Worm (Caenorhabditis elegans) whole organism, L2 larva: Measurements from ENCODE around the gene T07D3.4.

Experiments used
- C34F6.9 ChIP-seq: fragments of 150-350 bp; optimal IDR thresholded peaks from 2 replicates; lab custom pipeline; 2014; ENCODE audit warnings: missing biosample characterization, missing genetic modification characterization
- F13H6.1 ChIP-seq: sonication (generic microtip); optimal IDR thresholded peaks from 2 replicates; lab custom pipeline; 2016; ENCODE audit warnings: missing genetic modification characterization, missing compliant biosample characterization
- R02D3.7 ChIP-seq: fragments of 150-350 bp; optimal IDR thresholded peaks from 2 replicates; lab custom pipeline; 2014; ENCODE audit warnings: missing biosample characterization, missing genetic modification characterization
- Y55F3AM.14 ChIP-seq: fragments of 200-800 bp; sonication (Bioruptor generic); optimal IDR thresholded peaks from 2 replicates; lab custom pipeline; 2018; ENCODE audit warnings: mild to moderate bottlenecking, missing genetic modification characterization, missing compliant biosample characterization
- ZK546.5 ChIP-seq: sonication (generic microtip); optimal IDR thresholded peaks from 2 replicates; lab custom pipeline; 2017; ENCODE audit warnings: missing biosample characterization, missing genetic modification characterization
- aly-2 ChIP-seq: fragments of 150-350 bp; optimal IDR thresholded peaks from 2 replicates; lab custom pipeline; 2014; ENCODE audit warnings: missing biosample characterization, missing genetic modification characterization
- blmp-1 ChIP-seq: sonication (generic microtip); optimal IDR thresholded peaks from 2 replicates; lab custom pipeline; 2017; ENCODE audit warnings: missing genetic modification characterization, mild to moderate bottlenecking, missing compliant biosample characterization, antibody characterized with exemption, moderate library complexity; ENCODE audit not compliant: insufficient read depth
- crh-2 ChIP-seq: sonication (generic microtip); optimal IDR thresholded peaks from 2 replicates; lab custom pipeline; 2017; ENCODE audit warnings: missing biosample characterization, missing genetic modification characterization
- dmd-4 ChIP-seq: sonication (generic microtip); optimal IDR thresholded peaks from 2 replicates; lab custom pipeline; 2017; ENCODE audit warnings: missing biosample characterization, missing genetic modification characterization
- egl-27 ChIP-seq: sonication (generic microtip); optimal IDR thresholded peaks from 3 replicates; lab custom pipeline; 2017; ENCODE audit warnings: missing biosample characterization, missing genetic modification reagents, missing genetic modification characterization
- elt-1 ChIP-seq: fragments of 150-350 bp; optimal IDR thresholded peaks from 2 replicates; lab custom pipeline; 2014; ENCODE audit warnings: missing biosample characterization, missing genetic modification characterization
- elt-3 ChIP-seq: sonication (generic microtip); optimal IDR thresholded peaks from 2 replicates; lab custom pipeline; 2017; ENCODE audit warnings: missing biosample characterization, missing genetic modification characterization
- fos-1 ChIP-seq: fragments of 150-350 bp; optimal IDR thresholded peaks from 2 replicates; lab custom pipeline; 2014; ENCODE audit warnings: missing biosample characterization, missing genetic modification characterization
- gmeb-1 ChIP-seq: fragments of 150-350 bp; optimal IDR thresholded peaks from 2 replicates; lab custom pipeline; 2014; ENCODE audit warnings: missing biosample characterization, missing genetic modification characterization
- lin-11 ChIP-seq: fragments of 150-350 bp; sonication (generic microtip); optimal IDR thresholded peaks from 2 replicates; lab custom pipeline; 2014; ENCODE audit warnings: missing biosample characterization, missing genetic modification characterization, inconsistent platforms, mixed read lengths
- lin-13 ChIP-seq: fragments of 150-350 bp; optimal IDR thresholded peaks from 2 replicates; lab custom pipeline; 2014; ENCODE audit warnings: missing biosample characterization, missing genetic modification reagents, missing genetic modification characterization
- lin-39 ChIP-seq: fragments of 150-350 bp; optimal IDR thresholded peaks from 2 replicates; lab custom pipeline; 2014; ENCODE audit warnings: missing biosample characterization, missing genetic modification reagents, missing genetic modification characterization
- mab-5 ChIP-seq: fragments of 150-350 bp; optimal IDR thresholded peaks from 2 replicates; lab custom pipeline; 2014; ENCODE audit warnings: missing biosample characterization, missing genetic modification characterization
- mdl-1 ChIP-seq, 2 experiments: fragments of 150-350 bp in 1 of 2; sonication (generic microtip) in 1 of 2; optimal IDR thresholded peaks; 2 replicates each; lab custom pipeline; 2017; ENCODE audit warnings: missing biosample characterization in 2 of 2, missing genetic modification characterization in 2 of 2
- nhr-11 ChIP-seq: fragments of 150-350 bp; optimal IDR thresholded peaks from 2 replicates; lab custom pipeline; 2014; ENCODE audit warnings: missing biosample characterization, missing genetic modification characterization
- nhr-12 ChIP-seq: fragments of 150-350 bp; optimal IDR thresholded peaks from 2 replicates; lab custom pipeline; 2014; ENCODE audit warnings: missing biosample characterization, missing genetic modification characterization
- nhr-129 ChIP-seq: fragments of 150-350 bp; optimal IDR thresholded peaks from 2 replicates; lab custom pipeline; 2014; ENCODE audit warnings: missing biosample characterization, missing genetic modification characterization
- nhr-21 ChIP-seq: fragments of 150-350 bp; optimal IDR thresholded peaks from 2 replicates; lab custom pipeline; 2014; ENCODE audit warnings: missing biosample characterization, missing genetic modification characterization
- nhr-23 ChIP-seq: fragments of 150-350 bp; optimal IDR thresholded peaks from 2 replicates; lab custom pipeline; 2014; ENCODE audit warnings: missing biosample characterization, missing genetic modification reagents, missing genetic modification characterization
- nhr-25 ChIP-seq: fragments of 150-350 bp; sonication (generic microtip); optimal IDR thresholded peaks from 3 replicates; lab custom pipeline; 2014; ENCODE audit warnings: missing biosample characterization, missing genetic modification characterization
- nhr-6 ChIP-seq: fragments of 150-350 bp; optimal IDR thresholded peaks from 2 replicates; lab custom pipeline; 2014; ENCODE audit warnings: missing biosample characterization, missing genetic modification characterization
- nhr-77 ChIP-seq: fragments of 150-350 bp; optimal IDR thresholded peaks from 2 replicates; lab custom pipeline; 2014; ENCODE audit warnings: missing biosample characterization, missing genetic modification characterization
- peb-1 ChIP-seq: fragments of 150-350 bp; optimal IDR thresholded peaks from 2 replicates; lab custom pipeline; 2014; ENCODE audit warnings: missing biosample characterization, missing genetic modification characterization
- sem-4 ChIP-seq: fragments of 150-350 bp; optimal IDR thresholded peaks from 2 replicates; lab custom pipeline; 2014; ENCODE audit warnings: missing biosample characterization, missing genetic modification reagents, missing genetic modification characterization
- skn-1 ChIP-seq: sonication (generic microtip); optimal IDR thresholded peaks from 2 replicates; lab custom pipeline; 2017; ENCODE audit warnings: missing biosample characterization, missing genetic modification characterization
- sma-3 ChIP-seq: sonication (generic microtip); optimal IDR thresholded peaks from 2 replicates; lab custom pipeline; 2016; ENCODE audit warnings: missing genetic modification reagents, missing genetic modification characterization, missing compliant biosample characterization
- sma-9 ChIP-seq, 2 experiments: fragments of 150-350 bp in 1 of 2; sonication (generic microtip) in 1 of 2; optimal IDR thresholded peaks; 2 replicates each; lab custom pipeline; 2014 to 2016; ENCODE audit warnings: missing genetic modification characterization in 2 of 2, mild to moderate bottlenecking in 1 of 2, missing biosample characterization in 1 of 2, missing compliant biosample characterization in 1 of 2, missing genetic modification reagents in 1 of 2, moderate library complexity in 1 of 2
- snpc-4 ChIP-seq: fragments of 150-350 bp; optimal IDR thresholded peaks from 2 replicates; lab custom pipeline; 2014; ENCODE audit warnings: missing biosample characterization, missing genetic modification characterization
- unc-39 ChIP-seq: fragments of 150-350 bp; optimal IDR thresholded peaks from 2 replicates; lab custom pipeline; 2014; ENCODE audit warnings: missing biosample characterization, missing genetic modification characterization
- unc-55 ChIP-seq: fragments of 150-350 bp; sonication (generic microtip); optimal IDR thresholded peaks from 3 replicates; lab custom pipeline; 2014; ENCODE audit warnings: missing biosample characterization, missing genetic modification reagents, missing genetic modification characterization
- zag-1 ChIP-seq: fragments of 150-350 bp; optimal IDR thresholded peaks from 2 replicates; lab custom pipeline; 2014; ENCODE audit warnings: missing biosample characterization, missing genetic modification characterization
- ztf-1 ChIP-seq: fragments of 200-800 bp; sonication (Bioruptor generic); conservative IDR thresholded peaks from 2 replicates; pipeline ENCODE4 v1.3.6; 2022; ENCODE audit warnings: missing genetic modification characterization, missing compliant biosample characterization
- ztf-11 ChIP-seq: sonication (generic microtip); optimal IDR thresholded peaks from 2 replicates; lab custom pipeline; 2017; ENCODE audit warnings: missing biosample characterization, missing genetic modification characterization
- ztf-4 ChIP-seq: fragments of 150-350 bp; optimal IDR thresholded peaks from 2 replicates; lab custom pipeline; 2014; ENCODE audit warnings: missing biosample characterization, missing genetic modification characterization

T07D3.4 gene

DNA sequence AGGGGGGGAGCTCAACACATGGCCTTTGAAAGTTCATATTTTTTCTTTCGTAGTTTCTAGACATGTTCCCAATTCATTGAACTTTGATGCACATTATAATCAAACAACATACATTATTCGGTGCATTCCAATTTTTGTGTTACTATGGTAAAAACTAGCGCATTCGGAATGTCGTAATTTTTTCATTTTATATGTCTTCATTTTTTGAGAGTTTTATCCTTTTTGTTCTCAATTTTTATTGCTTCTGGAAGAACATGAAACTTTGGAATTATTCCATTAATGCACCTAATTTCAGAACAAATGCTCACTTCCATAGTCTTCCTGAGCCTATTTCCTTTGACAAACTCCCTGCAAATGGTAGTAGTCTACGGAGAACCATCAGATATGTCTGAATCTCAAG lies 13.5 kb downstream of the T07D3.4 start, which contains the start of gene T07D3.2:
TSS of gene T07D3.2 (plus strand) at position 301 of the 400 bp plus-strand sequence.
- TF ChIP-seq nhr-25 (tag; lab: Kevin White, UChicago) (no peak), nhr-21 (tag; lab: Kevin White, UChicago) (no peak), nhr-11 (tag; lab: Kevin White, UChicago) (no peak), Y55F3AM.14 (GFP tag; lab: Kevin White, UChicago) (no peak), egl-27 (no peak), snpc-4 (tag; lab: Kevin White, UChicago) (no peak), F13H6.1 (no peak), skn-1 (tag; lab: Kevin White, UChicago) (no peak), ZK546.5 (tag; lab: Kevin White, UChicago) (no peak), nhr-23 (no peak), lin-39 (tag; lab: Kevin White, UChicago) (no peak), zag-1 (tag; lab: Kevin White, UChicago) (no peak), unc-39 (tag; lab: Kevin White, UChicago) (no peak), nhr-6 (tag; lab: Kevin White, UChicago) (no peak), elt-1 (tag; lab: Kevin White, UChicago) (no peak), fos-1 (tag; lab: Kevin White, UChicago) (no peak)

DNA sequence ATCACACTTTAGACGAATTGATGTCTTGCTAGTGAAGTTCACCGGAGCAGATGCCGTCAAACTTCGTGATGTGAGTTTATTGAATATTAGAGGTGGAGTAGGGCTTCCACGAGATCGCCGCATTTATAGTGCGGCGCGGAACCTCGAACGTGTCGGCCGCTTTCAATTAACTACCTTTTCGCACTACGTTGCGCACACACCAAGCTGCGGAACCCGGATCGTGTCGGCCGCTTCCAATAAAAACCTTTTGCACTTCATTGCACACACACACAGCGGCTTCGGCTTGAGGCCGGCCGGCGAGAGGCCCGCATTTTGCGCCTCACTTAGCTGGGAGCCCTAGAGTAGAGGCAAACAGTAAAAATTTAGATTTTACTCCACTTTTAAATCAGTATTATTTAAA lies 17.2 kb downstream of the T07D3.4 start:
- TF ChIP-seq mdl-1 (tag; optimal IDR thresholded peaks at IDR 0.05; lab: Kevin White, UChicago) (no peak), snpc-4 (tag; lab: Kevin White, UChicago) (peak; percentile 75)

DNA sequence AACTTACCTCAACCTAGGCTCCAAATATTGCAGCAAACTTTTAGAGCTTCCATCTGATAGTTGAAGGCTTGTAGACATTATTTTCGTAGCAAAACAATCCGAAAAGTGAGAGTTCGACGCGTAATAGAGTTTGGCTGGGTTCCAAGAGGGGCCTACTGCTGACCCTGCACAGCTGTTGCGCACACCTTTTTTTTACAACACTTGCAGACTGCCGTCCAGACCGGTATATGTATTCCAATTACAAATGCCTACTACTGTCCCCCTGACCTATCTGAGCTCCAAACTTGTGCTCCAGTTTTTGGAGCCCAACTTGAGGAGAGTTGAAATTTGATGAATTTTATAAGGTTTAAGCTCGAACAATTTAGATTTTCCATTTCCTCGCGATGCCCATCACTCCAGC lies 21.4 kb downstream of the T07D3.4 start, which contains the start of the genes fbxc-24 and fbxc-27:
TSS of gene fbxc-24 (minus strand) at position 101 of the 400 bp plus-strand sequence.
TSS of gene fbxc-27 (plus strand) at position 216 of the 400 bp plus-strand sequence.
- TF ChIP-seq ztf-4 (tag; lab: Kevin White, UChicago) = no peak
- TF ChIP-seq ZK546.5 (tag; lab: Kevin White, UChicago) = no peak
- TF ChIP-seq fos-1 (tag; lab: Kevin White, UChicago) = no peak
- no peak for TF ChIP-seq peb-1 (tag; lab: Kevin White, UChicago)
- no peak for TF ChIP-seq nhr-129 (tag; lab: Kevin White, UChicago)
- TF ChIP-seq aly-2 (tag; lab: Kevin White, UChicago) = no peak
- no peak for TF ChIP-seq lin-13 (GFP tag; lab: Kevin White, UChicago)
- no peak for TF ChIP-seq R02D3.7 (tag; lab: Kevin White, UChicago)
- no peak for TF ChIP-seq blmp-1 (tag; lab: Kevin White, UChicago)
- TF ChIP-seq elt-1 (tag; lab: Kevin White, UChicago) = no peak
- TF ChIP-seq lin-39 (tag; lab: Kevin White, UChicago) = no peak

DNA sequence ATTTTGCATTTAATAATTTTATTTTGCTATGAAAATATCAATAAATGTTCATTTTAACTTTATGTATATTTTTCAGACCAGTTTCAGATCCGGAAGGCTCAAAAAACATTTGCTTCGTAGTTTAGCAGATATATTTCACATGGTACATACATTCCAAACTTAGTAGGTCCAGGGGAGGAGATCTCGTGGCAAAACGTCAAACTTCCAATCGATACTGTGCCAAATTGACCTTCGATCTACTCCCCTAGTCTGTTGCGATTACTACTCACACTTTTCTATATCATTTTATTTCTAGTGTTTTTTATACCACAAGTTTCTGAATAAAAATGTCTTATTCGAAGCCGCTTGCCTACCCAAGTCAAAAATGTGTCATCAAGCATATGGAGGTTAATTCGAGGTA lies 23.6 kb downstream of the T07D3.4 start, which contains the start of gene fbxc-31:
TSS of gene fbxc-31 (plus strand) at position 301 of the 400 bp plus-strand sequence.
- TF ChIP-seq aly-2 (tag; lab: Kevin White, UChicago) (no peak), snpc-4 (tag; lab: Kevin White, UChicago) (no peak), nhr-11 (tag; lab: Kevin White, UChicago) (no peak), dmd-4 (tag; lab: Kevin White, UChicago) (no peak), R02D3.7 (tag; lab: Kevin White, UChicago) (no peak), C34F6.9 (no peak), ztf-11 (tag; lab: Kevin White, UChicago) (no peak), unc-39 (tag; lab: Kevin White, UChicago) (no peak)
- TF ChIP-seq, all 48 proteins: peak for 0

DNA sequence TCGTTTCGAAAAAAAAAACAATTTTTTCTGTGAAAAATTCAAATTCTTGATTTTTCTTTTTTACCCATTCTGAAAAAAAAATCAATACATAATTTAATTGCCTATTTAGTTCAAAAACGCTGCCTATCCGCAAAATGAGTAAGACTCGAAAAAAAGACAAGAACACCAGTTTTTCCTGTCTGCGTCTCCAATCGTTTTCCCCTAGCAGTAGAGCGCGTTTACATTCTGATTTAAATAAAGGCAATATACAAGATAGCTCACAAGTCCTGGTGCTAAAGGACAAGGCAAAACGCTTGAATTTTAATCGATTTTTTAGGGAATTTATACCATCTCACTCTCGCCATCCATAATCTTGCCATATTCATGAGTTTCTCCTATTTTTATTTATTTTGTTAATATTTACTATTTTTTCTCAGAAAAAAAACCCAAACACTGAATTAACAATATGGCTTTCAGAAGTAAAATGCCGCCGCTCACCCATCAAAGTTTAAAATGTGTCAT lies 25.2 kb downstream of the T07D3.4 start, which contains the start of gene fbxc-33:
TSS of gene fbxc-33 (plus strand) at position 451 of the 501 bp plus-strand sequence.
- no peak for TF ChIP-seq nhr-12 (tag; lab: Kevin White, UChicago)
- TF ChIP-seq lin-39 (tag; lab: Kevin White, UChicago) = no peak
- no peak for TF ChIP-seq ZK546.5 (tag; lab: Kevin White, UChicago)
- no peak for TF ChIP-seq peb-1 (tag; lab: Kevin White, UChicago)
- no peak for TF ChIP-seq snpc-4 (tag; lab: Kevin White, UChicago)
- TF ChIP-seq nhr-21 (tag; lab: Kevin White, UChicago) = no peak
- no peak for TF ChIP-seq ztf-4 (tag; lab: Kevin White, UChicago)
- no peak for TF ChIP-seq mab-5 (tag; lab: Kevin White, UChicago)
- TF ChIP-seq fos-1 (tag; lab: Kevin White, UChicago) = peak; percentile 19
- no peak for TF ChIP-seq Y55F3AM.14 (GFP tag; lab: Kevin White, UChicago)
- no peak for TF ChIP-seq skn-1 (tag; lab: Kevin White, UChicago)
- no peak for TF ChIP-seq egl-27
- TF ChIP-seq sma-9 (GFP tag; optimal IDR thresholded peaks at IDR 0.05; lab: Kevin White, UChicago) = no peak
- TF ChIP-seq sma-9 (tag; optimal IDR thresholded peaks at IDR 0.05; lab: Kevin White, UChicago) = no peak
- TF ChIP-seq lin-13 (GFP tag; lab: Kevin White, UChicago) = no peak
- TF ChIP-seq nhr-6 (tag; lab: Kevin White, UChicago) = no peak
- no peak for TF ChIP-seq elt-1 (tag; lab: Kevin White, UChicago)
- no peak for TF ChIP-seq elt-3 (tag; lab: Kevin White, UChicago)
- TF ChIP-seq blmp-1 (tag; lab: Kevin White, UChicago) = no peak
- no peak for TF ChIP-seq lin-11 (tag; lab: Kevin White, UChicago)
- TF ChIP-seq crh-2 = no peak
- TF ChIP-seq ztf-1 (GFP tag; lab: Robert Waterston, UW) = no peak
- TF ChIP-seq C34F6.9 = peak; percentile 67
- no peak for TF ChIP-seq dmd-4 (tag; lab: Kevin White, UChicago)
- TF ChIP-seq nhr-11 (tag; lab: Kevin White, UChicago) = no peak
- peak; percentile 1 for TF ChIP-seq nhr-129 (tag; lab: Kevin White, UChicago)
- no peak for TF ChIP-seq nhr-77
- no peak for TF ChIP-seq sem-4 (tag; lab: Kevin White, UChicago)
- no peak for TF ChIP-seq sma-3 (GFP tag; lab: Kevin White, UChicago)
- no peak for TF ChIP-seq mdl-1 (tag; optimal IDR thresholded peaks at IDR 0.05; lab: Kevin White, UChicago)
- peak; percentile 53 for TF ChIP-seq unc-55
- peak; percentile 14 for TF ChIP-seq gmeb-1 (tag; lab: Kevin White, UChicago)
- TF ChIP-seq unc-39 (tag; lab: Kevin White, UChicago) = no peak
